Fruit fly (Drosophila melanogaster) whole organism, pupa: ENCODE results near the gene CG43347.

ENCODE experiments used
- CG32121 ChIP-seq: fragments of 200-800 bp; sonication (Bioruptor generic); IDR thresholded peaks from 2 replicates; pipeline ENCODE4 v1.3.6; 2022; ENCODE audit warnings: missing biosample characterization, missing genetic modification characterization
- CG34367 ChIP-seq: fragments of 200-800 bp; sonication (Bioruptor generic); optimal IDR thresholded peaks from 2 replicates; lab custom pipeline; 2018; ENCODE audit warnings: missing biosample characterization, mild to moderate bottlenecking, missing genetic modification characterization
- EcR ChIP-seq: fragments of 200-800 bp; sonication (Bioruptor generic); optimal IDR thresholded peaks from 3 replicates; lab custom pipeline; 2019; ENCODE audit warnings: missing biosample characterization, missing genetic modification characterization, mild to moderate bottlenecking, moderate library complexity, missing genetic modification reagents
- Pif1A ChIP-seq: fragments of 200-800 bp; sonication (Bioruptor generic); optimal IDR thresholded peaks from 3 replicates; lab custom pipeline; 2016; ENCODE audit warnings: missing biosample characterization, missing genetic modification characterization
- Snoo ChIP-seq: fragments of 200-800 bp; sonication (Bioruptor generic); optimal IDR thresholded peaks from 3 replicates; lab custom pipeline; 2017; ENCODE audit warnings: missing biosample characterization, mild to moderate bottlenecking, missing genetic modification characterization, inconsistent platforms
- fd96Ca ChIP-seq: fragments of 200-800 bp; sonication (Bioruptor generic); IDR thresholded peaks from 3 replicates; pipeline ENCODE4 v1.3.6; 2022; ENCODE audit warnings: missing biosample characterization, missing genetic modification characterization
- rn ChIP-seq: fragments of 200-800 bp; sonication (Bioruptor generic); IDR thresholded peaks from 2 replicates; pipeline ENCODE4 v1.3.6; 2022; ENCODE audit warnings: missing biosample characterization, missing genetic modification characterization

- TF ChIP-seq EcR (GFP tag; lab: Kevin White, UChicago) (no peak), Snoo (no peak), CG32121 (GFP tag; lab: Robert Waterston, UW) (no peak), Pif1A (no peak), rn (GFP tag; lab: Robert Waterston, UW) (no peak), fd96Ca (GFP tag; lab: Robert Waterston, UW) (no peak), CG34367 (tag; lab: Kevin White, UChicago) (no peak)
Observed at dm6 chrX:10601479-10601921, 18.5 kb downstream of the CG43347 start.
